Worm (Caenorhabditis elegans): ENCODE measurements around the gene F49H12.2.
A peak's percentile ranks its signal among the peaks of the same experiment; 100 is the strongest.

F49H12.2 gene

DNA sequence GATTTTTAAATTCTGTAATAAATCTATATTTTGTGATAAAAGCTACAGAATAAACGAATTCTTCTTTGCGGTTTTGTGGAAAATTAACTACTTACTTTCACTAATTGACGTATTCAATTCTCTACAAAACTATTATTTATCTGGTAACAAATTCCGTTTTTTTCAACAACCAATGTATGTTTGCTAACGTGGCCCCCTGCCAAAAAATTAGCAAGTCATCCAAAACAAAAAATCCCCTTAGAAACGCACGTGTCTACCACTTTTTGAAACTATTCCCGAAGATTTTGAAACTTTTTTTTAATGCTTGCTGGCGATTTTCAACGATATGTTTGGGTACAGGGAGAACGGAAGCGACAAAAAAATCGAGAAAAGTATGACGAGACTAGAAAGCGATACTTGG is at the start of gene F49H12.2:
Gene F49H12.2, plus strand, starts transcription at position 301 of the 400 bp plus-strand sequence.
- TF ChIP-seq tra-4 (tag; optimal IDR thresholded peaks at IDR 0.05) (no peak), B0310.2 (tag; optimal IDR thresholded peaks at IDR 0.05) (no peak), hnd-1 (tag; optimal IDR thresholded peaks at IDR 0.05) (no peak), pes-1 (GFP tag; IDR thresholded peaks at IDR 0.05) (no peak), flt-1 (GFP tag; IDR thresholded peaks at IDR 0.05) (no peak), hmbx-1 (tag; optimal IDR thresholded peaks at IDR 0.05) (no peak), scrt-1 (GFP tag; IDR thresholded peaks at IDR 0.05) (no peak), aly-1 (tag; optimal IDR thresholded peaks at IDR 0.05) (no peak), F13C5.2 (tag; optimal IDR thresholded peaks at IDR 0.05) (no peak), tbx-37 (GFP tag; conservative IDR thresholded peaks at IDR 0.05) (no peak), hmg-4 (GFP tag; optimal IDR thresholded peaks at IDR 0.05) (no peak), ama-1 (optimal IDR thresholded peaks at IDR 0.05) (no peak), sea-1 (GFP tag; conservative IDR thresholded peaks at IDR 0.05) (no peak), tbx-11 (GFP tag; IDR thresholded peaks at IDR 0.05) (no peak), ceh-13 (GFP tag; optimal IDR thresholded peaks at IDR 0.05) (no peak), ceh-36 (tag; optimal IDR thresholded peaks at IDR 0.05) (no peak), ets-7 (tag; optimal IDR thresholded peaks at IDR 0.05) (no peak)

DNA sequence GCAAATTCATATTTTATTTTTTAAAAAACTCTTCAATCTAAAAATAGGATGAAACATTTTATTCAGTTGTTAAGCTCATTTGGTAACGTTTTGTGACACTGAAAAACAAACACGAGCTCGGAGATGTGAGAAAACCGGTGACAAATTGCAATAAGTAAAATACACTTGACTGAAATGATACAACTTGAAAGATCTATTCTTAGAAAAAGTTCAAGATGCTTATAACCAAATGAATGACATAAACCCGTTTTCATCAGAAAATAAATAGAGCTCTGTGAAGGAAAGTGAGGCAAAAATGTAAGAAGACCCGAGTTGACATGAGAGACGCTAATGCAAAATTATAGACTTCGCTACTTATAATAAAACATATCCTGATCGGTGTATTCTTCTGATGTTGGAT is 45.7 kb upstream of the F49H12.2 start, which contains the start of gene smex-2:
Gene smex-2, minus strand, starts transcription at position 101 of the 400 bp plus-strand sequence.
- no peak for TF ChIP-seq ceh-13 (GFP tag; optimal IDR thresholded peaks at IDR 0.05)
- no peak for TF ChIP-seq sea-1 (GFP tag; conservative IDR thresholded peaks at IDR 0.05)
- TF ChIP-seq F13C5.2 (tag; optimal IDR thresholded peaks at IDR 0.05) = no peak
- no peak for TF ChIP-seq hmbx-1 (tag; optimal IDR thresholded peaks at IDR 0.05)
- TF ChIP-seq pes-1 (GFP tag; IDR thresholded peaks at IDR 0.05) = no peak
- TF ChIP-seq scrt-1 (GFP tag; IDR thresholded peaks at IDR 0.05) = no peak
- no peak for TF ChIP-seq ama-1 (optimal IDR thresholded peaks at IDR 0.05)
- no peak for TF ChIP-seq hnd-1 (tag; optimal IDR thresholded peaks at IDR 0.05)
- no peak for TF ChIP-seq hmg-4 (GFP tag; optimal IDR thresholded peaks at IDR 0.05)
- no peak for TF ChIP-seq tbx-11 (GFP tag; IDR thresholded peaks at IDR 0.05)
- no peak for TF ChIP-seq flt-1 (GFP tag; IDR thresholded peaks at IDR 0.05)
- no peak for TF ChIP-seq ceh-36 (tag; optimal IDR thresholded peaks at IDR 0.05)
- TF ChIP-seq tbx-37 (GFP tag; conservative IDR thresholded peaks at IDR 0.05) = no peak
- no peak for TF ChIP-seq ets-7 (tag; optimal IDR thresholded peaks at IDR 0.05)
- TF ChIP-seq tra-4 (tag; optimal IDR thresholded peaks at IDR 0.05) = no peak
- TF ChIP-seq aly-1 (tag; optimal IDR thresholded peaks at IDR 0.05) = no peak
- TF ChIP-seq B0310.2 (tag; optimal IDR thresholded peaks at IDR 0.05) = no peak

DNA sequence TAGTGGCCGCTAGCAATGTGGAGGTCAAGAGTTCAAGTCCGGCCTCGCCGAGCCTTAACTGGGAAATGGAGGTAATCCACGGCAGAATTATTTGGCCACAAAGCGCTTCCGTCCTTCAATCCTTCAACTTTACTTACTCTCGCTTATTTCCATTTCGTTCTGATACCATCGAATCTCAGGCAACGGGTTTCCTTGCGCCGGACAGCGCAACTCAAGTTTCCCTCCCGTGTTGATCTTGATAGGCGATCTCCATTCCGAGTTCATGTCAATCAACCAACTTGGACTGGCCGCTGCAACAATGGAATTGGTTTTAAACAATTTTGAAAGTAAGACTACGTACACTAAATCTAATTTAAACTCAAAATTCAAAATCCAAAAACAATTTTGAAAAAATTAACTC is 44.2 kb upstream of the F49H12.2 start:
- no peak for TF ChIP-seq hmg-4 (GFP tag; optimal IDR thresholded peaks at IDR 0.05)
- TF ChIP-seq pes-1 (GFP tag; IDR thresholded peaks at IDR 0.05) = peak; percentile 32; the same call in 1 of the 2 replicates
- TF ChIP-seq ceh-13 (GFP tag; optimal IDR thresholded peaks at IDR 0.05) = no peak

DNA sequence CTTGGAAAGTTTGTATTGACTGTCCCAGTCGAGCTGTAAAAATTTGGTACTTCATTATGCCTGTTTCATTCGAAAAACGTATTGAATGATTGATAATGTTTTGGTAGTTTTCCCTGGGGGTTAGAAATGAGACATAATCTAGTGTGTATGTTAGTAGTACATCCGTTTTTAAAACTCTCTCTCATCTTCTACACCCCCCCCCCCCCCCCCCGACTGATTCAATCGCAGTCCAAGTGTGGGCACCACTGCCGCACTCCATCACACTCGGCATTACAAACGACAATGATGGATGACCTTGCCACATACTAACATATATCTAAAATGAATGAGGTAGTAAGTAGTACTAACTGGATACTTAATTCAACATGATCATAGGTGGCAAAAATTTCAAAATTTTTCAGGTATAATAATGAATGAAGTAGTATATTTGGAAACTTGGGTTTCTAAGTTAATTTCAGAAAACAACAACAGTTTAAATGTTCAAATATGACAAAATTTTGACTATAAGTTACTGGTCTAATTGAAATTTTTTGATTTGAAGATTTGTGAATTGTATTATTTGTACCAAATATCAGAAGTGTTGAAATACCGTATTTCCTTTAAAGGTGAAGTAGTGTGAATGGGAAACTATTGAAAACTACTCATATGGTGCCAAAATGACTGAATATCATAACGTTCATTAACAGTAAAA is 43.5 kb upstream of the F49H12.2 start:
- 0 out of 2 replicates have a peak, but pooled peaks have one; percentile 9 for TF ChIP-seq pes-1 (GFP tag; IDR thresholded peaks at IDR 0.05)
- TF ChIP-seq ceh-36 (tag; optimal IDR thresholded peaks at IDR 0.05) = no peak
- TF ChIP-seq hmg-4 (GFP tag; optimal IDR thresholded peaks at IDR 0.05) = peak; percentile 24

DNA sequence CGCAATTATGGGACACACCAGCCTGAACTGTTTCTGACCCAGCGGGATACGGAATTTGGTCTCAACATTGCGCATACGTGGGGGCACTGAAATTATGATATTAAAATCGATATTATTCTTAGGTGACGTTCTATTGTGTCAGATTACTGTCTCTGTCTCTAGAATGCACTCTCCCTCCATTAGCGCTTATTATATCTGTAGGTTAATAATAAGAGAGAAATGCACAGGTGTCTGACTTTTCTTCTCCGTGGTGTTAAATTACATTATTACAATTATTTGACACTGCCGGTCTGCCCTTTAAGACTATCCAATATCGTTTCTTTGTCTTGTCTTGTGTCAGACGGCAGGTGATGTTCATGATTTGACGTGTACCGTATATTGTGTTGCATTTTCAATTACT is 42.5 kb upstream of the F49H12.2 start:
- TF ChIP-seq tbx-11 (GFP tag; IDR thresholded peaks at IDR 0.05) (peak; percentile 35; the same call in 1 of the 2 replicates), tbx-37 (GFP tag; conservative IDR thresholded peaks at IDR 0.05) (no peak)

DNA sequence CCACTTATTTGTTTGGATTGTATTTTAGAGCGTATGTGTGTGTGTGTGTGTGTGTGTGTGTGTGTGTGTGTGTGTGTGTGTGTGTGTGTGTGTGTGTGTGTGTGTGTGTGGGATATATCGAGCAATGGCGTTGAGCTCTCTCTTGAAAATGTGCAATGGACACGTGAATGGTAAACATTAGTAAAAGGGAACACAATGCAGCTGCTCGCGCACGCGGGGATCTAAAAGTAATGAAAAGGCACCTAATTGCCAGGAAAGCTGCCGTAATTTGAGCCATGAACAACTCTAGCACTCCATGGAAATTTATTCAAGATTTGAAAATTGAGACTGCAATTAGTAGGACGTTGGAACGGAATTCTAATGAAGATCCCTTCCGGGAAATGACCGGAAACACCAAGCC is 41.9 kb upstream of the F49H12.2 start:
- TF ChIP-seq ceh-36 (tag; optimal IDR thresholded peaks at IDR 0.05) (no peak), hmg-4 (GFP tag; optimal IDR thresholded peaks at IDR 0.05) (peak; percentile 23), tra-4 (tag; optimal IDR thresholded peaks at IDR 0.05) (no peak), ets-7 (tag; optimal IDR thresholded peaks at IDR 0.05) (no peak), tbx-11 (GFP tag; IDR thresholded peaks at IDR 0.05) (no peak), B0310.2 (tag; optimal IDR thresholded peaks at IDR 0.05) (no peak), scrt-1 (GFP tag; IDR thresholded peaks at IDR 0.05) (no peak), aly-1 (tag; optimal IDR thresholded peaks at IDR 0.05) (no peak), ceh-13 (GFP tag; optimal IDR thresholded peaks at IDR 0.05) (no peak), sea-1 (GFP tag; conservative IDR thresholded peaks at IDR 0.05) (no peak), tbx-37 (GFP tag; conservative IDR thresholded peaks at IDR 0.05) (no peak), hnd-1 (tag; optimal IDR thresholded peaks at IDR 0.05) (no peak), flt-1 (GFP tag; IDR thresholded peaks at IDR 0.05) (0 out of 2 replicates have a peak, but pooled peaks have one; percentile 8), pes-1 (GFP tag; IDR thresholded peaks at IDR 0.05) (peak; percentile 37; the same call in 1 of the 2 replicates), ama-1 (optimal IDR thresholded peaks at IDR 0.05) (no peak), hmbx-1 (tag; optimal IDR thresholded peaks at IDR 0.05) (no peak), F13C5.2 (tag; optimal IDR thresholded peaks at IDR 0.05) (no peak)

DNA sequence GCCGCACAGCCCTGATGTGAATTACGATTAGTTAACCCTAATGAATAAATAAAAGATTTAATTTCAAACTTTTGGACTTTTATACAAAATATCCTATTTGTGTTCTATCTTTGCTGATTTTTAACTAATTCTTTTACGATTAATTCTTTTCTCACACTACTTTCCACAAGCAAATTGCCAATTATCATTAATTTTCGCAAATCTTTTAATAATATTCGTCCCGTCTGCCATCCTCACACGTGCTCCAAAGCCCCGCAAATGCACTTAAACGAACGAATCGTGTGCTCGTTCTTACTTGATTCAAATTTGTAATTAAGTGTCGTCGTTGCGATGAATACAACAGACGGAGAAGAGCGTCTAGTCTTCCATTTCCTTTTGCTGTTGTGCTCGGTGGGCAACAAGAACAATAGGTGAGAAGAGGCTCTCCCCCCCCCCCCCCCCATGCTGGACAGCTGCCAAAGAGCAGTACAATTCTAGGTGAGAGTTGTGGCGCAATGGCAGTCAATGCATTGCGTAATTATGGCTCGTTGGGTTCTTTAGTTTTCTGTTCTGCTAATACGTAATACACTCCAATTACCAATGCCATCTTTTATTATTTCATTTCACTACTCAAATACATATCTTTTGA is 40.4 kb upstream of the F49H12.2 start:
- no peak for TF ChIP-seq aly-1 (tag; optimal IDR thresholded peaks at IDR 0.05)
- TF ChIP-seq tbx-11 (GFP tag; IDR thresholded peaks at IDR 0.05) = no peak
- 0 out of 2 replicates have a peak, but pooled peaks have one; percentile 23 for TF ChIP-seq scrt-1 (GFP tag; IDR thresholded peaks at IDR 0.05)
- TF ChIP-seq hmg-4 (GFP tag; optimal IDR thresholded peaks at IDR 0.05) = peak; percentile 40
- TF ChIP-seq ceh-36 (tag; optimal IDR thresholded peaks at IDR 0.05) = peak; percentile 21

DNA sequence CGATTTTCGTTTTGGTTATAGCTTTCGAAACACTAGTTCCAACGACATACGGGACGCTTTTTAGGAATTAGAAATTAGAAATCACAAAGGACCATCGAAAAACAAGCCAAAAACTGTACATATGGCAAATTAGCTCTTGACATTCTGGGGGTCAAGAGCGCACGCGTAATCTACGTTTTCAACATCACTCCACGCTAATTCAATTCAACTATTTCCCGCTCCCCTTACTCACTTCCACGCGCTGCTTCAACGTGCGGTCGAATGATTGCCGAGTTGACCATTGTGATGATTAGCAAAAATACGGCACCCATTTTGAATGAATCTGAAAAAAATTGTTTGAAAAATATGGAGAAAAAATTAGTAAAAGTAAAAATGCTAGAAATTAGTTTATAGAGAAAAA is 39.5 kb upstream of the F49H12.2 start:
- no peak for TF ChIP-seq ceh-36 (tag; optimal IDR thresholded peaks at IDR 0.05)
- TF ChIP-seq scrt-1 (GFP tag; IDR thresholded peaks at IDR 0.05) = no peak
- no peak for TF ChIP-seq pes-1 (GFP tag; IDR thresholded peaks at IDR 0.05)
- no peak for TF ChIP-seq sea-1 (GFP tag; conservative IDR thresholded peaks at IDR 0.05)
- TF ChIP-seq tbx-11 (GFP tag; IDR thresholded peaks at IDR 0.05) = no peak
- TF ChIP-seq tbx-37 (GFP tag; conservative IDR thresholded peaks at IDR 0.05) = no peak
- no peak for TF ChIP-seq ama-1 (optimal IDR thresholded peaks at IDR 0.05)
- no peak for TF ChIP-seq ceh-13 (GFP tag; optimal IDR thresholded peaks at IDR 0.05)
- TF ChIP-seq F13C5.2 (tag; optimal IDR thresholded peaks at IDR 0.05) = no peak
- TF ChIP-seq hmbx-1 (tag; optimal IDR thresholded peaks at IDR 0.05) = no peak
- TF ChIP-seq hmg-4 (GFP tag; optimal IDR thresholded peaks at IDR 0.05) = no peak
- TF ChIP-seq aly-1 (tag; optimal IDR thresholded peaks at IDR 0.05) = no peak
